Worm (Caenorhabditis elegans): Measurements from ENCODE around the gene hsp-60.

ce11 chrIII:1600670-1601194 is 18.8 kb upstream of the hsp-60 start, which contains the start of gene sms-3:
- TF ChIP-seq blmp-1 (tag; optimal IDR thresholded peaks at IDR 0.05) (no peak), lin-13 (tag; optimal IDR thresholded peaks at IDR 0.05) (peak; percentile 5), snpc-4 (tag; optimal IDR thresholded peaks at IDR 0.05) (no peak), sptf-1 (tag; optimal IDR thresholded peaks at IDR 0.05) (peak; percentile 18), nhr-12 (tag; optimal IDR thresholded peaks at IDR 0.05) (no peak), ceh-83 (GFP tag; optimal IDR thresholded peaks at IDR 0.05) (no peak), elt-3 (tag; optimal IDR thresholded peaks at IDR 0.05) (no peak)
